Fruit fly (Drosophila melanogaster) whole organism, embryonic: Measurements from ENCODE around the gene Rab3-GAP.

Source experiments
- CG11398 ChIP-seq: fragments of 200-800 bp; sonication (Bioruptor generic); optimal IDR thresholded peaks from 2 replicates; lab custom pipeline; 2016; ENCODE audit warnings: missing biosample characterization, missing genetic modification characterization
- CG13624 ChIP-seq: fragments of 200-800 bp; sonication (Bioruptor generic); optimal IDR thresholded peaks from 2 replicates; lab custom pipeline; 2016; ENCODE audit warnings: missing biosample characterization, missing genetic modification characterization
- CG13894 ChIP-seq: fragments of 200-800 bp; sonication (Bioruptor generic); optimal IDR thresholded peaks from 3 replicates; lab custom pipeline; 2018; ENCODE audit warnings: missing biosample characterization, mild to moderate bottlenecking, missing genetic modification characterization, moderate library complexity
- CG14441 ChIP-seq: fragments of 200-800 bp; sonication (Bioruptor generic); IDR thresholded peaks from 2 replicates; pipeline ENCODE4 v1.3.6; 2022; ENCODE audit warnings: missing biosample characterization, missing genetic modification characterization
- CG15011 ChIP-seq: fragments of 200-800 bp; sonication (Bioruptor generic); optimal IDR thresholded peaks from 3 replicates; lab custom pipeline; 2018; ENCODE audit warnings: missing biosample characterization, mild to moderate bottlenecking, missing genetic modification characterization
- CG31441 ChIP-seq: fragments of 200-800 bp; sonication (Bioruptor generic); IDR thresholded peaks from 2 replicates; pipeline ENCODE4 v1.3.6; 2022; ENCODE audit warnings: missing biosample characterization, missing genetic modification characterization
- CG3163 ChIP-seq: fragments of 200-800 bp; sonication (Bioruptor generic); optimal IDR thresholded peaks from 3 replicates; lab custom pipeline; 2016; ENCODE audit warnings: missing biosample characterization, missing genetic modification characterization
- CG32767 ChIP-seq: fragments of 200-800 bp; sonication (Bioruptor generic); IDR thresholded peaks from 2 replicates; pipeline ENCODE4 v1.3.6; 2022; ENCODE audit warnings: missing biosample characterization, missing genetic modification characterization
- CG3726 ChIP-seq: fragments of 200-800 bp; sonication (Bioruptor generic); IDR thresholded peaks from 3 replicates; pipeline ENCODE4, ENCODE4 v1.3.6; 2022; ENCODE audit warnings: missing biosample characterization, missing genetic modification characterization
- CG4820 ChIP-seq: fragments of 200-800 bp; sonication (Bioruptor generic); optimal IDR thresholded peaks from 3 replicates; lab custom pipeline; 2016; ENCODE audit warnings: missing biosample characterization, missing genetic modification characterization
- CG5180 ChIP-seq: fragments of 200-800 bp; sonication (Bioruptor generic); optimal IDR thresholded peaks from 3 replicates; lab custom pipeline; 2017; ENCODE audit warnings: missing biosample characterization, missing genetic modification characterization, mild to moderate bottlenecking, moderate library complexity, missing genetic modification reagents
- CG5953 ChIP-seq: fragments of 200-800 bp; sonication (Bioruptor generic); IDR thresholded peaks from 2 replicates; pipeline ENCODE4 v1.3.6; 2022; ENCODE audit warnings: missing biosample characterization, missing genetic modification characterization
- CG6791 ChIP-seq: fragments of 200-800 bp; sonication (Bioruptor generic); IDR thresholded peaks from 3 replicates; pipeline ENCODE4 v1.3.6; 2022; ENCODE audit warnings: missing biosample characterization, missing genetic modification characterization; ENCODE audit not compliant: partially characterized antibody
- CG7839 ChIP-seq: fragments of 200-800 bp; sonication (Bioruptor generic); optimal IDR thresholded peaks from 3 replicates; lab custom pipeline; 2018; ENCODE audit warnings: missing biosample characterization, mild to moderate bottlenecking, missing genetic modification characterization, moderate library complexity
- CG8281 ChIP-seq: fragments of 200-800 bp; sonication (Bioruptor generic); optimal IDR thresholded peaks from 2 replicates; lab custom pipeline; 2018; ENCODE audit warnings: missing biosample characterization, mild to moderate bottlenecking, missing genetic modification characterization, moderate library complexity
- CG8290 ChIP-seq, 3 experiments: fragments of 200-800 bp; sonication (Bioruptor generic); optimal IDR thresholded peaks; 2 replicates each; lab custom pipeline; 2016 to 2019; ENCODE audit warnings: missing biosample characterization in 3 of 3, missing genetic modification characterization in 3 of 3, mild to moderate bottlenecking in 2 of 3, moderate library complexity in 1 of 3
- CG9727 ChIP-seq: fragments of 200-800 bp; sonication (Bioruptor generic); optimal IDR thresholded peaks from 3 replicates; lab custom pipeline; 2017; ENCODE audit warnings: missing biosample characterization, mild to moderate bottlenecking, missing genetic modification characterization
- CG9876 ChIP-seq: fragments of 200-800 bp; sonication (Bioruptor generic); optimal IDR thresholded peaks from 2 replicates; lab custom pipeline; 2016; ENCODE audit warnings: missing biosample characterization, missing genetic modification characterization
- D19B ChIP-seq: fragments of 200-800 bp; sonication (Bioruptor generic); optimal IDR thresholded peaks from 2 replicates; lab custom pipeline; 2017; ENCODE audit warnings: missing biosample characterization, mild to moderate bottlenecking, missing genetic modification characterization
- Drgx ChIP-seq: fragments of 200-800 bp; sonication (Bioruptor generic); IDR thresholded peaks from 2 replicates; pipeline ENCODE4 v1.3.6; 2022; ENCODE audit warnings: missing biosample characterization, missing genetic modification characterization
- ERR ChIP-seq: fragments of 200-800 bp; sonication (Bioruptor generic); optimal IDR thresholded peaks from 2 replicates; lab custom pipeline; 2016; ENCODE audit warnings: missing biosample characterization, missing genetic modification characterization
- Elba2 ChIP-seq: fragments of 200-800 bp; sonication (Bioruptor generic); optimal IDR thresholded peaks from 3 replicates; lab custom pipeline; 2016; ENCODE audit warnings: missing biosample characterization, missing genetic modification characterization
- GATAe ChIP-seq: fragments of 200-800 bp; sonication (Bioruptor generic); conservative IDR thresholded peaks from 2 replicates; pipeline ENCODE4 v1.3.6; 2022; ENCODE audit warnings: missing biosample characterization, missing genetic modification characterization
- HLH54F ChIP-seq: fragments of 200-800 bp; sonication (Bioruptor generic); optimal IDR thresholded peaks from 3 replicates; lab custom pipeline; 2016; ENCODE audit warnings: missing biosample characterization, missing genetic modification characterization
- HmgZ ChIP-seq: fragments of 200-800 bp; sonication (Bioruptor generic); optimal IDR thresholded peaks from 2 replicates; lab custom pipeline; 2018; ENCODE audit warnings: missing biosample characterization, mild to moderate bottlenecking, missing genetic modification characterization
- Hmr ChIP-seq: fragments of 200-800 bp; sonication (Bioruptor generic); optimal IDR thresholded peaks from 3 replicates; lab custom pipeline; 2017; ENCODE audit warnings: mild to moderate bottlenecking, missing biosample characterization, missing genetic modification reagents, missing genetic modification characterization
- Jarid2 ChIP-seq: fragments of 200-800 bp; sonication (Bioruptor generic); optimal IDR thresholded peaks from 3 replicates; lab custom pipeline; 2017; ENCODE audit warnings: mild to moderate bottlenecking, missing biosample characterization, missing genetic modification reagents, missing genetic modification characterization
- Lim3 ChIP-seq: fragments of 200-800 bp; sonication (Bioruptor generic); IDR thresholded peaks from 2 replicates; pipeline ENCODE4 v1.3.6; 2022; ENCODE audit warnings: missing biosample characterization, missing genetic modification characterization
- MBD-R2 ChIP-seq: fragments of 200-800 bp; sonication (Bioruptor generic); IDR thresholded peaks from 2 replicates; pipeline ENCODE4 v1.3.6; 2022; ENCODE audit warnings: missing biosample characterization, missing genetic modification characterization
- Med ChIP-seq: fragments of 200-800 bp; sonication (Bioruptor generic); peaks from one replicate; lab custom pipeline; 2016; ENCODE audit warnings: missing biosample characterization, missing genetic modification characterization, mild to moderate bottlenecking, inconsistent platforms, moderate library complexity
- NFAT ChIP-seq: fragments of 200-800 bp; sonication (Bioruptor generic); IDR thresholded peaks from 2 replicates; pipeline ENCODE4 v1.3.6; 2022; ENCODE audit warnings: missing biosample characterization, missing genetic modification characterization
- Oaz ChIP-seq: fragments of 200-800 bp; sonication (Bioruptor generic); IDR thresholded peaks from 2 replicates; pipeline ENCODE4 v1.3.6; 2022; ENCODE audit warnings: missing biosample characterization, missing genetic modification characterization
- PHDP ChIP-seq: fragments of 200-800 bp; sonication (Bioruptor generic); optimal IDR thresholded peaks from 3 replicates; lab custom pipeline; 2018; ENCODE audit warnings: missing biosample characterization, mild to moderate bottlenecking, missing genetic modification characterization, moderate library complexity
- Rx ChIP-seq: fragments of 200-800 bp; sonication (Bioruptor generic); IDR thresholded peaks from 2 replicates; pipeline ENCODE4 v1.3.6; 2022; ENCODE audit warnings: missing biosample characterization, missing genetic modification characterization
- btn ChIP-seq: fragments of 200-800 bp; sonication (Bioruptor generic); optimal IDR thresholded peaks from 2 replicates; lab custom pipeline; 2016; ENCODE audit warnings: missing biosample characterization, missing genetic modification characterization
- chinmo ChIP-seq: fragments of 200-800 bp; sonication (Bioruptor generic); IDR thresholded peaks from 4 replicates; pipeline ENCODE4 v1.3.6; 2022; ENCODE audit warnings: missing biosample characterization, missing genetic modification characterization; ENCODE audit not compliant: partially characterized antibody
- dysf ChIP-seq: fragments of 200-800 bp; sonication (Bioruptor generic); IDR thresholded peaks from 3 replicates; pipeline ENCODE4 v1.3.6; 2022; ENCODE audit warnings: missing biosample characterization, missing genetic modification characterization
- gem ChIP-seq: fragments of 200-800 bp; sonication (Bioruptor generic); optimal IDR thresholded peaks from 2 replicates; lab custom pipeline; 2019; ENCODE audit warnings: missing biosample characterization, mild to moderate bottlenecking, missing genetic modification characterization, moderate library complexity
- nom ChIP-seq: fragments of 200-800 bp; sonication (Bioruptor generic); optimal IDR thresholded peaks from 2 replicates; lab custom pipeline; 2017; ENCODE audit warnings: missing biosample characterization, missing genetic modification characterization, mild to moderate bottlenecking, moderate library complexity, missing genetic modification reagents
- oc ChIP-seq: fragments of 200-800 bp; sonication (Bioruptor generic); optimal IDR thresholded peaks from 2 replicates; lab custom pipeline; 2018; ENCODE audit warnings: missing biosample characterization, mild to moderate bottlenecking, missing genetic modification characterization, moderate library complexity
- sd ChIP-seq: fragments of 200-800 bp; sonication (Bioruptor generic); optimal IDR thresholded peaks from 3 replicates; lab custom pipeline; 2018; ENCODE audit warnings: missing biosample characterization, mild to moderate bottlenecking, missing genetic modification characterization, moderate library complexity
- seq ChIP-seq: fragments of 200-800 bp; sonication (Bioruptor generic); IDR thresholded peaks from 2 replicates; pipeline ENCODE4 v1.3.6; 2022; ENCODE audit warnings: missing biosample characterization, missing genetic modification characterization
- stc ChIP-seq: fragments of 200-800 bp; sonication (Bioruptor generic); IDR thresholded peaks from 2 replicates; pipeline ENCODE4 v1.3.6; 2022; ENCODE audit warnings: missing biosample characterization, missing genetic modification characterization
- toy ChIP-seq: fragments of 200-800 bp; sonication (Bioruptor generic); IDR thresholded peaks from 2 replicates; pipeline ENCODE4 v1.3.6; 2022; ENCODE audit warnings: missing biosample characterization, missing genetic modification characterization
- wor ChIP-seq: fragments of 200-800 bp; sonication (Bioruptor generic); IDR thresholded peaks from 2 replicates; pipeline ENCODE4 v1.3.6; 2022; ENCODE audit warnings: missing biosample characterization, missing genetic modification characterization

Gene Rab3-GAP

dm6 chr2L:12025505-12025904 lies 37.5 kb downstream of the Rab3-GAP start (continued):
- 0 out of 2 replicates have a peak, but pooled peaks have one; percentile 7 for TF ChIP-seq seq (GFP tag; lab: Robert Waterston, UW)
- peak; percentile 13 for TF ChIP-seq Hmr (GFP tag; lab: Kevin White, UChicago)
- peak; percentile 90 for TF ChIP-seq CG5180 (GFP tag; lab: Kevin White, UChicago)
- no peak for TF ChIP-seq CG8290 (GFP tag; optimal IDR thresholded peaks at IDR 0.05; lab: Kevin White, UChicago)
- TF ChIP-seq CG8290 (tag; optimal IDR thresholded peaks at IDR 0.05; lab: Kevin White, UChicago), result peak in 1 of 2 experiments; percentile 74
- TF ChIP-seq Jarid2, result no peak
- peak; percentile 20 for TF ChIP-seq CG7839 (tag; lab: Kevin White, UChicago)
- TF ChIP-seq chinmo (GFP tag; lab: Robert Waterston, UW), result peak; percentile 82; the same call in 2 of the 4 replicates
- TF ChIP-seq oc (tag; lab: Kevin White, UChicago), result no peak
- peak; percentile 67 for TF ChIP-seq Drgx (GFP tag; lab: Robert Waterston, UW)
- TF ChIP-seq, all 482 proteins: peak for 63

DNA sequence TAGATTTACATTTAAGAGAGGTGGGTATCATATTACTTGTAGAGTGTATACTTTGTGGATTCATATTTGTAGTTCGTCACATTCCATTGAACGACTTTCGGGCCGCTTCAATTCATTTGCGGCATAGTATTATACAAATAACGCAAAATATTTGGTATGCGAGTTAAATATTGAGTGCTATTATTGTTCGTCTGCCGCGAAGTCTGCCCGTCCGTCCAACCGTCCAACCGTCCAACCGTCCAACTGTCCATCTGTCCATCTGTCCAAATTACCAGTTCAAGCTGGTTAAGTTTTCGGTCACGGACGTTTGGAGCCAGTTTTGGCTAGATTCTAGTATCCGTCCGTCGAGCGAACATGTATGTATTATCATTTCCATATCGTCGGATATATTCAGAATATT lies 38.9 kb downstream of the Rab3-GAP start:
- TF ChIP-seq CG3726 (GFP tag; lab: Robert Waterston, UW), result no peak
- TF ChIP-seq Rx (GFP tag; lab: Robert Waterston, UW), result no peak
- TF ChIP-seq CG8281 (tag; lab: Kevin White, UChicago), result peak; percentile 85
- TF ChIP-seq nom (GFP tag; lab: Kevin White, UChicago), result no peak
- TF ChIP-seq CG9727, result no peak
- no peak for TF ChIP-seq CG6791
- TF ChIP-seq GATAe (GFP tag; lab: Robert Waterston, UW), result no peak
- no peak for TF ChIP-seq HmgZ (tag; lab: Kevin White, UChicago)
- TF ChIP-seq CG14441, result no peak
- TF ChIP-seq CG13624, result no peak
- TF ChIP-seq CG31441, result no peak
- peak; percentile 32 for TF ChIP-seq CG13894
- TF ChIP-seq PHDP (tag; lab: Kevin White, UChicago), result no peak
- peak; percentile 25 for TF ChIP-seq Med (GFP tag; lab: Kevin White, UChicago)
- TF ChIP-seq D19B (GFP tag; lab: Kevin White, UChicago), result no peak
- TF ChIP-seq CG11398 (GFP tag; lab: Kevin White, UChicago), result no peak
- peak; percentile 3 for TF ChIP-seq CG5180 (GFP tag; lab: Kevin White, UChicago)
- no peak for TF ChIP-seq CG9876 (GFP tag; lab: Kevin White, UChicago)
- TF ChIP-seq dysf, result no peak
- TF ChIP-seq stc (GFP tag; lab: Robert Waterston, UW), result no peak
- TF ChIP-seq toy (GFP tag; lab: Robert Waterston, UW), result no peak
- no peak for TF ChIP-seq Lim3
- peak; percentile 82 for TF ChIP-seq gem (tag; lab: Kevin White, UChicago)
- TF ChIP-seq NFAT (GFP tag; lab: Robert Waterston, UW), result no peak
- TF ChIP-seq MBD-R2 (GFP tag; lab: Robert Waterston, UW), result no peak
- no peak for TF ChIP-seq Elba2 (GFP tag; lab: Kevin White, UChicago)
- no peak for TF ChIP-seq wor (GFP tag; lab: Robert Waterston, UW)
- TF ChIP-seq ERR (GFP tag; lab: Kevin White, UChicago), result no peak
- no peak for TF ChIP-seq CG15011
- no peak for TF ChIP-seq CG32767 (GFP tag; lab: Robert Waterston, UW)
- peak; percentile 80 for TF ChIP-seq sd (tag; lab: Kevin White, UChicago)
- TF ChIP-seq Oaz (GFP tag; lab: Robert Waterston, UW), result no peak
- TF ChIP-seq btn (GFP tag; lab: Kevin White, UChicago), result no peak
- no peak for TF ChIP-seq HLH54F (GFP tag; lab: Kevin White, UChicago)
- no peak for TF ChIP-seq CG4820
- TF ChIP-seq CG5953 (GFP tag; lab: Robert Waterston, UW), result no peak
- TF ChIP-seq CG3163 (GFP tag; lab: Kevin White, UChicago), result no peak
